Worm (Caenorhabditis elegans) whole organism, midembryonic: ENCODE results near the gene acp-7.

Experiments used
- T22C8.4 ChIP-seq: fragments of 200-800 bp; sonication (Bioruptor generic); IDR thresholded peaks from 2 replicates; pipeline ENCODE4 v1.3.6; 2022; ENCODE audit warnings: missing genetic modification characterization, missing compliant biosample characterization
- cog-1 ChIP-seq: sonication (generic microtip); optimal IDR thresholded peaks from 2 replicates; lab custom pipeline; 2016; ENCODE audit warnings: missing genetic modification characterization, missing compliant biosample characterization
- flt-1 ChIP-seq: fragments of 200-800 bp; sonication (Bioruptor generic); IDR thresholded peaks from 2 replicates; pipeline ENCODE4 v1.3.6; 2022; ENCODE audit warnings: missing genetic modification characterization, missing compliant biosample characterization
- klf-2 ChIP-seq: fragments of 200-800 bp; sonication (Bioruptor generic); conservative IDR thresholded peaks from 2 replicates; pipeline ENCODE4 v1.3.6; 2022; ENCODE audit warnings: missing genetic modification reagents, missing genetic modification characterization, missing compliant biosample characterization
- med-1 ChIP-seq: sonication (generic microtip); optimal IDR thresholded peaks from 2 replicates; lab custom pipeline; 2017; ENCODE audit warnings: missing genetic modification characterization, mild to moderate bottlenecking, missing compliant biosample characterization, antibody characterized with exemption, missing genetic modification reagents; ENCODE audit not compliant: insufficient read depth
- ref-1 ChIP-seq: fragments of 200-800 bp; sonication (Bioruptor generic); conservative IDR thresholded peaks from 2 replicates; pipeline ENCODE4 v1.3.6; 2022; ENCODE audit warnings: missing genetic modification reagents, missing genetic modification characterization, missing compliant biosample characterization
- tab-1 ChIP-seq: fragments of 200-800 bp; sonication (Bioruptor generic); IDR thresholded peaks from 2 replicates; pipeline ENCODE4 v1.3.6; 2022; ENCODE audit warnings: missing genetic modification characterization, missing compliant biosample characterization
- ztf-23 ChIP-seq: fragments of 200-800 bp; sonication (Bioruptor generic); IDR thresholded peaks from 2 replicates; pipeline ENCODE4 v1.3.6; 2022; ENCODE audit warnings: missing genetic modification reagents, missing genetic modification characterization, missing compliant biosample characterization
- ztf-29 ChIP-seq: fragments of 200-800 bp; sonication (Bioruptor generic); IDR thresholded peaks from 2 replicates; pipeline ENCODE4 v1.3.6; 2022; ENCODE audit warnings: missing genetic modification reagents, missing genetic modification characterization, missing compliant biosample characterization

acp-7 gene

ce11 chrIV:6443018-6443417 is 11.5 kb upstream of the acp-7 start:
- TF ChIP-seq ref-1 (GFP tag; lab: Robert Waterston, UW) (no peak), ztf-23 (no peak), flt-1 (GFP tag; lab: Robert Waterston, UW) (no peak), cog-1 (tag; lab: Kevin White, UChicago) (no peak), med-1 (no peak), ztf-29 (GFP tag; lab: Robert Waterston, UW) (no peak), T22C8.4 (GFP tag; lab: Robert Waterston, UW) (no peak), tab-1 (GFP tag; lab: Robert Waterston, UW) (no peak), klf-2 (no peak)

ce11 chrIV:6442016-6442618 is 10.6 kb upstream of the acp-7 start:
- TF ChIP-seq ztf-23 (no peak), T22C8.4 (GFP tag; lab: Robert Waterston, UW) (no peak), med-1 (no peak)

DNA sequence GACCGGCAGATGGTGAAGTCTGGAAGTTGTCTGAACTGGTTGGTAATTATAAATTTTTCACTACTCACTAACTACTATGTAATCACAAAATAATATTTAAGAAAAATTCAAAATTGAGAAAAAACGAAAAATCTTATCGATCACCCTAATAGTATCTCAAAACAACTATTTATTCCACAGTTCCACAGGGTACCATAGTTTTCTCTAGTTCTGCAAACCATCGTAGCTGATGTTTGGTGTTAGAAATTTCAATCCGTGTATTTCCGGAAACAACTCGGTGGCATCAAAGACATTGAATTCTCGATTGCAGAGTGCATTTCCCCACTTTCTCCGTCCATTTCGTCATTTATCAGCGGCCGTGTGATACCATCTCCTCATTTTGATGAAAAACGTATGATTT is 10.1 kb upstream of the acp-7 start, which contains the start of gene Y73B6BL.31:
Gene Y73B6BL.31, plus strand, starts transcription at position 301 of the 400 bp plus-strand sequence.
- TF ChIP-seq T22C8.4 (GFP tag; lab: Robert Waterston, UW) (no peak), cog-1 (tag; lab: Kevin White, UChicago) (no peak), ztf-23 (no peak), med-1 (no peak), ref-1 (GFP tag; lab: Robert Waterston, UW) (no peak), klf-2 (no peak), flt-1 (GFP tag; lab: Robert Waterston, UW) (no peak), ztf-29 (GFP tag; lab: Robert Waterston, UW) (no peak), tab-1 (GFP tag; lab: Robert Waterston, UW) (no peak)

DNA sequence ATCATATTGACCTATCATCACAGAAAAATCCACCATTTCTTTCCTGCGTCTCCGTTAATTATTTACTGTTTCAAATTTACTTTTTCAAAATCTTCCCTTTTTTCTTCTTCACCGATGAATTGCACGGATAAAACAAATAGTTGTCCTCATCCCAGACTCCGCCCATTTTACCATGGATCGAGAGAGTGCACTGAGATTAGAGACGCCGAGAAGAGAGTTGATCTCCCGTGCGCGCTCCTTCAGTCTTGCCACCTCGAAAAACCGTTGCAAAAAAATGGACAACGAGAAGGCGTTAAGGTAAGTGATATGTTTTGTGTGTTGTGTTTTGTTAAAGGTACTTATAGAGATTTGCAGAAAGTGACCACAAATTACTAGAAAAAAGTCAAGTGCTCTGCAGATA is 6.6 kb upstream of the acp-7 start, which contains the start of gene dlc-5:
Gene dlc-5, plus strand, starts transcription at position 154 of the 400 bp plus-strand sequence.
- no peak for TF ChIP-seq ztf-23

DNA sequence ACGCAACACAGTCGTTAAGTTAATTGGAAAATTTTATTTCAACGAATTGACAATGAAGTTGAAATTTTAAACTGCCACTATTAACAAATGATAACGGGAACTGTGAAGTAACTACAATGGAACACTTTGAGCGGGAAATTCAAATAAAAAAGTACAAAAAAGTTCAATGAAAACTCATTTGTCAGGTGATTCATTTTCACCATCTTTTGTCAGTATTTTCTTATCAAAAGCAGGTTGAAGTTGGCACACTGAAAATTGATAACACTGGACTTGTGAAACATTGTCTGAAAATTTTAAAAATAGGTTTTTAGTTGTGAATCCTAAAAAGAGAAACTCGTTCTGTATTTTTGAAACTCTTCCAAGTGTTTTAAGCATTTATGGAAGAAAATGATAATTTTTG is 1.9 kb upstream of the acp-7 start:
- TF ChIP-seq cog-1 (tag; lab: Kevin White, UChicago) (no peak), med-1 (no peak), flt-1 (GFP tag; lab: Robert Waterston, UW) (no peak), ref-1 (GFP tag; lab: Robert Waterston, UW) (no peak), ztf-23 (no peak), T22C8.4 (GFP tag; lab: Robert Waterston, UW) (no peak), klf-2 (no peak), tab-1 (GFP tag; lab: Robert Waterston, UW) (no peak), ztf-29 (GFP tag; lab: Robert Waterston, UW) (no peak)

DNA sequence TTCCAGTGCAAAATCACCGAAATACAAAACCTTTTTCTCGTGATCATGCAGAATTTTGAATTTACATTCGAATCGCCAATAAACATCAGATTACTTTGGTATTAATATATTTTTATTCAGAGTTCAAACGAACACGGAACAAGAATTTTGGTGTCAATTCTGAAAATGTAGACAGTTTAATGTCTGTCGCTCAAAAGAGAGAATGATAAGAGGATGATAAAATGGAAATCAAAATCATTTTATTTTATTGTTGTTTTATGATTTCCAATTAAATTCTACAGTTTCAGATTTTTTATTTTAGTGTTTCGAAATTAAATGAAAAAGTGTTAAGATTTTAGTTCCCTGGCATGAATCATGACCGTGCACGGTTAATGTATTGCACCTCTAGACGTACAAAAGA is 893 bp upstream of the acp-7 start:
- TF ChIP-seq ref-1 (GFP tag; lab: Robert Waterston, UW): no peak
- no peak for TF ChIP-seq klf-2
- TF ChIP-seq ztf-29 (GFP tag; lab: Robert Waterston, UW): no peak
- no peak for TF ChIP-seq flt-1 (GFP tag; lab: Robert Waterston, UW)
- TF ChIP-seq tab-1 (GFP tag; lab: Robert Waterston, UW): no peak
- TF ChIP-seq T22C8.4 (GFP tag; lab: Robert Waterston, UW): no peak
- TF ChIP-seq ztf-23: no peak
- TF ChIP-seq med-1: no peak
- no peak for TF ChIP-seq cog-1 (tag; lab: Kevin White, UChicago)

DNA sequence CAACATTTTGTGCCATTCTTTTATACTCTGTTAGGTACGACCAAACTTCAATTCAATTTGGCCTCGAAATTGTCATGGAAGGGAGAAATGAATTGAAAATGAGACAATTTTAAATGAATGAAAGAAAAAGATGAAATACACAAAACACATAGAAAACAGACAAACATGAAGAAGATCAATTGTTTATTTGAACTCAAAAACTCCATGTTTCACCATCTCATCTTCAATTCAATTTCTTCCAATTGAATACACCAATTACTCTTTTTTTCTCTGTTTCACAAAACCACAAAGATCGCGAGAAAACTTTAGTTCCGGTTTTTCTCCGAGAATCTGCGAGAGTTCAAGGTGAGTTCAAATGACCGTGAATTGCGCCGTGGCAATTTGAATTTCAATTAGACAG is 4.3 kb downstream of the acp-7 start:
- no peak for TF ChIP-seq tab-1 (GFP tag; lab: Robert Waterston, UW)

DNA sequence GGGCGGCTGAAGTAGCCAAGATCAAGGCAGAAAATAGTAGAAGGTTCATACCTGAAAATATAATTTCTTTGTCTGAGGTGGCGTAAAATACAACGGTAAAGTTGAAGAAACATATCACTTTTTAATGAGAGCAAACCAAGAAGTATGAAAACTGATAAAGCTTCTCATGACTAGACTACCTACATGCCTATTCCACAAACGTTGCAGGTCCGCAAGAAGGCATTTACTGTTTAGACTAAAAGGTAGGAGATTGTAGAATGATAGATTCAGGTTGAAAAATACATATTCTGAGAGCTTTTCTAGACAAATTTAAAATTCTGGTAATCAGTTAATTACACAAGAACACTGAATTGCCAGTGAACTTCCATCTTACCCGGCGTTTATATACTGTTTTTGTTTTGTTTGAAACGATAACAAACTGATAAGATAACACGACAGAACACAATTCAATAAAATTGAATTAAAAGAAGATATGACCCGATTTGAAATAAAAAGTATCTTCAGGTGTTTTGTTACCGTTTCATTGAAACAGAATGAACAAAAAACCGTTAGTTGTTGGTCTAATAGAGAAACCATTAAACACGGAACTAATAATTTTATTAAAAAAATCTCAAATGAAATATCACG is 5.3 kb downstream of the acp-7 start, which contains the start of gene acp-6:
Gene acp-6, minus strand, starts transcription at position 51 of the 627 bp plus-strand sequence.
- TF ChIP-seq med-1: no peak
- no peak for TF ChIP-seq ztf-23
- no peak for TF ChIP-seq klf-2
- no peak for TF ChIP-seq T22C8.4 (GFP tag; lab: Robert Waterston, UW)
- TF ChIP-seq tab-1 (GFP tag; lab: Robert Waterston, UW): no peak
- no peak for TF ChIP-seq flt-1 (GFP tag; lab: Robert Waterston, UW)

DNA sequence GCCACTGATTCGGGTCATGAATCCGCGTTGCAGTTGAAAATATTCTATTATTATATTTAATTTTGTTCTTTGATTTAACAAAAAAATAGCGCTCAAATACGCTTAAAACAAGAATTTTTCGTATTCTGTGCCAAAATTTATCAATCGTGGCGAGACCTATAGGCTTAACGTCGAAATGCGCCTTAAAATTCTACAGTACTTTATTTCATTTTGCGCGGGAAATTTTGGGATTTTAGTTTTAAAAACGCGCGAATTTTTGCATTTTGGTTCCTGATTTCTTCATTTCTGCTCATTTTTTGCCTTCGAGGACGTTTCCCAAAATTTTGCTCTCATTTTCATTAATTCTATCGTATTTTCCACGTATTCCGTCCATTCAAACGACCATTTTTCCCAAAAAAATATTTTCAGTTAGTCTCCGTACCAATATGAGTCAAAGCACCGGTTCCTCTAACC is 10.3 kb downstream of the acp-7 start, which contains the start of gene puf-11:
Gene puf-11, plus strand, starts transcription at position 403 of the 453 bp plus-strand sequence.
- TF ChIP-seq T22C8.4 (GFP tag; lab: Robert Waterston, UW) (no peak), ztf-23 (no peak), flt-1 (GFP tag; lab: Robert Waterston, UW) (no peak), cog-1 (tag; lab: Kevin White, UChicago) (no peak), tab-1 (GFP tag; lab: Robert Waterston, UW) (no peak), med-1 (no peak), ref-1 (GFP tag; lab: Robert Waterston, UW) (no peak), ztf-29 (GFP tag; lab: Robert Waterston, UW) (no peak), klf-2 (no peak)

- TF ChIP-seq klf-2 (no peak), ztf-23 (no peak), cog-1 (tag; lab: Kevin White, UChicago) (no peak), ztf-29 (GFP tag; lab: Robert Waterston, UW) (no peak), flt-1 (GFP tag; lab: Robert Waterston, UW) (no peak), T22C8.4 (GFP tag; lab: Robert Waterston, UW) (no peak), tab-1 (GFP tag; lab: Robert Waterston, UW) (no peak), med-1 (no peak)
Observed at ce11 chrIV:6419031-6419582, 12.4 kb downstream of the acp-7 start, which contains the start of the genes Y73B6BL.23 and htp-2. Y73B6BL.23 (minus strand) TSS chrIV:6419081. htp-2 (plus strand) TSS chrIV:6419522.
